Worm (Caenorhabditis elegans) whole organism, late embryonic: ENCODE results near the gene csn-3.

ENCODE experiments used
- C08G9.2 ChIP-seq: sonication (generic microtip); optimal IDR thresholded peaks from 2 replicates; lab custom pipeline; 2016; ENCODE audit warnings: mild to moderate bottlenecking, missing genetic modification characterization, moderate library complexity, missing compliant biosample characterization
- F13H6.1 ChIP-seq: sonication (generic microtip); optimal IDR thresholded peaks from 2 replicates; lab custom pipeline; 2016; ENCODE audit warnings: missing genetic modification characterization, missing compliant biosample characterization
- T23F11.4 ChIP-seq: fragments of 200-800 bp; sonication (Bioruptor generic); optimal IDR thresholded peaks from 2 replicates; lab custom pipeline; 2018; ENCODE audit warnings: mild to moderate bottlenecking, missing genetic modification characterization, missing compliant biosample characterization
- ahr-1 ChIP-seq: sonication (generic microtip); optimal IDR thresholded peaks from 2 replicates; lab custom pipeline; 2016; ENCODE audit warnings: missing genetic modification characterization, missing compliant biosample characterization
- ama-1 ChIP-seq: fragments of 150-350 bp; optimal IDR thresholded peaks from 2 replicates; lab custom pipeline; 2014
- ceh-14 ChIP-seq: sonication (generic microtip); optimal IDR thresholded peaks from 2 replicates; lab custom pipeline; 2016; ENCODE audit warnings: missing genotype, missing genetic modification characterization, missing compliant biosample characterization
- ceh-18 ChIP-seq: sonication (generic microtip); optimal IDR thresholded peaks from 2 replicates; lab custom pipeline; 2016; ENCODE audit warnings: missing genetic modification characterization, missing compliant biosample characterization
- ceh-19 ChIP-seq: fragments of 200-800 bp; sonication (Bioruptor generic); optimal IDR thresholded peaks from 2 replicates; lab custom pipeline; 2018; ENCODE audit warnings: mild to moderate bottlenecking, missing genetic modification characterization, missing compliant biosample characterization
- ceh-2 ChIP-seq: sonication (generic microtip); optimal IDR thresholded peaks from 2 replicates; lab custom pipeline; 2016; ENCODE audit warnings: missing genotype, missing genetic modification characterization, missing compliant biosample characterization
- ceh-22 ChIP-seq: sonication (generic microtip); optimal IDR thresholded peaks from 2 replicates; lab custom pipeline; 2017; ENCODE audit warnings: missing biosample characterization, missing genetic modification characterization
- ceh-24 ChIP-seq: sonication (generic microtip); optimal IDR thresholded peaks from 2 replicates; lab custom pipeline; 2016; ENCODE audit warnings: mild to moderate bottlenecking, missing genetic modification characterization, missing compliant biosample characterization
- ceh-30 ChIP-seq: fragments of 150-350 bp; optimal IDR thresholded peaks from 2 replicates; lab custom pipeline; 2014; ENCODE audit warnings: missing biosample characterization, missing genetic modification characterization
- ceh-31 ChIP-seq: sonication (generic microtip); optimal IDR thresholded peaks from 2 replicates; lab custom pipeline; 2016; ENCODE audit warnings: missing genetic modification characterization, missing compliant biosample characterization
- ceh-34 ChIP-seq: sonication (generic microtip); optimal IDR thresholded peaks from 2 replicates; lab custom pipeline; 2016; ENCODE audit warnings: mild to moderate bottlenecking, missing genetic modification characterization, missing compliant biosample characterization
- ceh-6 ChIP-seq: fragments of 200-800 bp; sonication (Bioruptor generic); optimal IDR thresholded peaks from 2 replicates; lab custom pipeline; 2018; ENCODE audit warnings: mild to moderate bottlenecking, missing genetic modification characterization, missing compliant biosample characterization
- ceh-9 ChIP-seq: sonication (generic microtip); optimal IDR thresholded peaks from 2 replicates; lab custom pipeline; 2016; ENCODE audit warnings: mild to moderate bottlenecking, missing genetic modification characterization, inconsistent platforms, missing compliant biosample characterization
- che-1 ChIP-seq: sonication (generic microtip); optimal IDR thresholded peaks from 2 replicates; lab custom pipeline; 2016; ENCODE audit warnings: mild to moderate bottlenecking, missing genetic modification characterization, missing compliant biosample characterization
- dmd-4 ChIP-seq: sonication (generic microtip); optimal IDR thresholded peaks from 2 replicates; lab custom pipeline; 2016; ENCODE audit warnings: borderline replicate concordance, missing genetic modification characterization, missing compliant biosample characterization
- elt-2 ChIP-seq: sonication (generic microtip); optimal IDR thresholded peaks from 2 replicates; lab custom pipeline; 2016; ENCODE audit warnings: missing genetic modification reagents, missing genetic modification characterization, missing compliant biosample characterization
- ets-4 ChIP-seq: sonication (generic microtip); optimal IDR thresholded peaks from 2 replicates; lab custom pipeline; 2016; ENCODE audit warnings: missing genetic modification characterization, missing compliant biosample characterization
- fax-1 ChIP-seq: sonication (generic microtip); optimal IDR thresholded peaks from 2 replicates; lab custom pipeline; 2016; ENCODE audit warnings: missing genotype, missing genetic modification characterization, missing compliant biosample characterization
- gmeb-2 ChIP-seq: sonication (generic microtip); optimal IDR thresholded peaks from 2 replicates; lab custom pipeline; 2016; ENCODE audit warnings: missing genetic modification characterization, inconsistent platforms, missing compliant biosample characterization
- hlh-13 ChIP-seq: fragments of 200-800 bp; sonication (Bioruptor generic); optimal IDR thresholded peaks from 2 replicates; lab custom pipeline; 2018; ENCODE audit warnings: mild to moderate bottlenecking, missing genetic modification characterization, missing compliant biosample characterization
- hlh-15 ChIP-seq: sonication (generic microtip); optimal IDR thresholded peaks from 2 replicates; lab custom pipeline; 2016; ENCODE audit warnings: missing genetic modification characterization, missing compliant biosample characterization
- hlh-30 ChIP-seq: sonication (generic microtip); optimal IDR thresholded peaks from 2 replicates; lab custom pipeline; 2017; ENCODE audit warnings: antibody characterized with exemption, missing genetic modification characterization, missing compliant biosample characterization; ENCODE audit not compliant: insufficient read depth
- hlh-6 ChIP-seq: sonication (generic microtip); optimal IDR thresholded peaks from 2 replicates; lab custom pipeline; 2016; ENCODE audit warnings: missing genotype, missing genetic modification characterization, missing compliant biosample characterization
- hlh-8 ChIP-seq: sonication (generic microtip); optimal IDR thresholded peaks from 2 replicates; lab custom pipeline; 2016; ENCODE audit warnings: missing genotype, missing genetic modification characterization, missing compliant biosample characterization
- lim-6 ChIP-seq: sonication (generic microtip); optimal IDR thresholded peaks from 2 replicates; lab custom pipeline; 2016; ENCODE audit warnings: missing genetic modification characterization, missing compliant biosample characterization
- lin-11 ChIP-seq: fragments of 200-800 bp; sonication (Bioruptor generic); optimal IDR thresholded peaks from 2 replicates; lab custom pipeline; 2018; ENCODE audit warnings: mild to moderate bottlenecking, missing genetic modification characterization, missing compliant biosample characterization
- madf-2 ChIP-seq: sonication (generic microtip); optimal IDR thresholded peaks from 2 replicates; lab custom pipeline; 2017; ENCODE audit warnings: missing genetic modification characterization, missing compliant biosample characterization
- nfya-1 ChIP-seq: sonication (generic microtip); optimal IDR thresholded peaks from 2 replicates; lab custom pipeline; 2017; ENCODE audit warnings: missing genetic modification characterization, mild to moderate bottlenecking, missing compliant biosample characterization, antibody characterized with exemption, moderate library complexity
- npax-4 ChIP-seq: sonication (generic microtip); optimal IDR thresholded peaks from 2 replicates; lab custom pipeline; 2016; ENCODE audit warnings: missing genetic modification characterization, missing compliant biosample characterization
- odd-2 ChIP-seq: sonication (generic microtip); optimal IDR thresholded peaks from 2 replicates; lab custom pipeline; 2017; ENCODE audit warnings: antibody characterized with exemption, mild to moderate bottlenecking, missing genetic modification characterization, missing compliant biosample characterization
- pag-3 ChIP-seq: sonication (generic microtip); optimal IDR thresholded peaks from 2 replicates; lab custom pipeline; 2016; ENCODE audit warnings: missing compliant biosample characterization, missing genetic modification characterization, borderline replicate concordance
- pat-9 ChIP-seq: fragments of 200-800 bp; sonication (Bioruptor generic); optimal IDR thresholded peaks from 2 replicates; lab custom pipeline; 2018; ENCODE audit warnings: mild to moderate bottlenecking, missing genetic modification characterization, moderate library complexity, missing compliant biosample characterization
- pax-1 ChIP-seq: fragments of 150-350 bp; optimal IDR thresholded peaks from 2 replicates; lab custom pipeline; 2014; ENCODE audit warnings: missing biosample characterization, missing genetic modification characterization
- pha-4 ChIP-seq: fragments of 150-350 bp; optimal IDR thresholded peaks from 2 replicates; lab custom pipeline; 2018; ENCODE audit warnings: missing biosample characterization, missing genetic modification reagents, missing genetic modification characterization
- pqm-1 ChIP-seq: sonication (generic microtip); optimal IDR thresholded peaks from 2 replicates; lab custom pipeline; 2016; ENCODE audit warnings: missing genetic modification characterization, missing compliant biosample characterization
- pros-1 ChIP-seq: fragments of 150-350 bp; optimal IDR thresholded peaks from 2 replicates; lab custom pipeline; 2014; ENCODE audit warnings: missing biosample characterization, missing genetic modification reagents, missing genetic modification characterization
- ref-2 ChIP-seq: sonication (generic microtip); optimal IDR thresholded peaks from 2 replicates; lab custom pipeline; 2016; ENCODE audit warnings: missing genetic modification characterization, missing compliant biosample characterization
- rnt-1 ChIP-seq: sonication (generic microtip); optimal IDR thresholded peaks from 2 replicates; lab custom pipeline; 2016; ENCODE audit warnings: missing genetic modification characterization, missing compliant biosample characterization
- sox-4 ChIP-seq: sonication (generic microtip); optimal IDR thresholded peaks from 2 replicates; lab custom pipeline; 2017; ENCODE audit warnings: mild to moderate bottlenecking, missing genetic modification characterization, inconsistent platforms, missing compliant biosample characterization
- syd-9 ChIP-seq: sonication (generic microtip); optimal IDR thresholded peaks from 2 replicates; lab custom pipeline; 2016; ENCODE audit warnings: mild to moderate bottlenecking, missing genetic modification characterization, moderate library complexity, missing compliant biosample characterization
- tbx-2 ChIP-seq: sonication (generic microtip); optimal IDR thresholded peaks from 2 replicates; lab custom pipeline; 2016; ENCODE audit warnings: missing genetic modification characterization, missing compliant biosample characterization
- unc-3 ChIP-seq, 2 experiments: fragments of 200-800 bp in 1 of 2; sonication (Bioruptor generic) in 1 of 2; sonication (generic microtip) in 1 of 2; conservative IDR thresholded peaks in 1 of 2; optimal IDR thresholded peaks in 1 of 2; 2 replicates each; pipeline versions ENCODE4 v1.3.6 to Lab custom; 2016 to 2022; ENCODE audit warnings: missing compliant biosample characterization in 2 of 2, missing genetic modification characterization in 2 of 2, missing genetic modification reagents in 1 of 2
- unc-55 ChIP-seq: sonication (generic microtip); optimal IDR thresholded peaks from 2 replicates; lab custom pipeline; 2017; ENCODE audit warnings: missing biosample characterization, missing genetic modification reagents, missing genetic modification characterization
- zip-5 ChIP-seq: sonication (generic microtip); optimal IDR thresholded peaks from 2 replicates; lab custom pipeline; 2016; ENCODE audit warnings: missing genetic modification characterization, missing compliant biosample characterization
- ztf-16 ChIP-seq: sonication (generic microtip); optimal IDR thresholded peaks from 2 replicates; lab custom pipeline; 2017; ENCODE audit warnings: missing genetic modification characterization, missing compliant biosample characterization

csn-3 gene

DNA sequence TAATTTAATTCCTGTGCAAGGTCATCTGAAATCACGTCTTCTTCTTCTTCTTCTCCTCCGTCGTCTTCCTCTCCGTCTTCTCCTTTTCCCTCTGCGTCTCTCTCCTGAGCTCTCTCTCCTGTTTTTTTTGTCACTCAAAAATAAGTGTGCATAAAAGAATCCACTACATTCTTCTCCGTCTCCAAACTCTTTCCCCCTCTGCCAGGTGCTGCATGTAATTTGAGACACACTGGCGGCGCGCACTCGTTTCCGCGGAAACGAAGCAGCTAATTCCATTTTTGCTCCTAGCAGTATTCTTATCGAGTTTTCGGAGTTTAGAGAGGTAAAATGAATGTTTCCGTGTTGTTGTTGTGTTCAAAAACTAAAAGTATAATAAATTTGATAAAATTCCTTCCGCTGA, 8.4 kb upstream of the csn-3 start (continued):
- no peak for TF ChIP-seq T23F11.4 (GFP tag; lab: Kevin White, UChicago)
- TF ChIP-seq ceh-34 (tag; lab: Kevin White, UChicago): peak; percentile 97
- TF ChIP-seq rnt-1 (tag; lab: Kevin White, UChicago): no peak
- no peak for TF ChIP-seq hlh-6
- no peak for TF ChIP-seq ceh-2 (tag; lab: Kevin White, UChicago)
- TF ChIP-seq elt-2 (tag; lab: Kevin White, UChicago): no peak
- no peak for TF ChIP-seq fax-1
- no peak for TF ChIP-seq ref-2 (tag; lab: Kevin White, UChicago)
- no peak for TF ChIP-seq ama-1 (lab: Kevin White, UChicago)
- TF ChIP-seq lim-6 (tag; lab: Kevin White, UChicago): no peak
- TF ChIP-seq pqm-1 (tag; lab: Kevin White, UChicago): no peak

ce11 chrIV:187336-187735, 7.2 kb upstream of the csn-3 start:
- TF ChIP-seq ceh-14: peak; percentile 7
- TF ChIP-seq sox-4: no peak
- TF ChIP-seq, all 69 proteins: peak for 1

DNA sequence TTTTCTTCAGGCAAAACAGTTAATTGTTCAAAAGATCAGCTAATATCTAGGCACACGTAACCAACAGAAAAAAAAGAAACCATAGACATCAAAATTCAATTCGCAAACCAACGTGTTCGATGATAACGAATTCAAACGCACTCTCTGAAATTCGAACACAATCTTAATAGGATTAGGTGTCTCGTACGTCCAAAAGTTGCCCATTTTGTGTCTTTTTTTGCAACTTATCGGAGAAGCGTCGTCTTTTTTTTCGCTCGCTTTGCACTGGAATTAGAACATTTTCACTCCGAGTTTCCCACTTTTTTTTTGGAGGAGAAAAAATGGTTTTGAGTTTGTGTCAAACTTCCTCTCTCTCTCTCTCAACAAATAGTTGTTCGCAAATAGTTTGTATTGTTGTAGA, 5.5 kb upstream of the csn-3 start:
- no peak for TF ChIP-seq lin-11 (tag; lab: Kevin White, UChicago)
- TF ChIP-seq pha-4 (tag; lab: Kevin White, UChicago): no peak
- TF ChIP-seq ceh-22: no peak
- no peak for TF ChIP-seq ztf-16 (tag; lab: Kevin White, UChicago)
- no peak for TF ChIP-seq syd-9 (tag; lab: Kevin White, UChicago)
- no peak for TF ChIP-seq zip-5
- TF ChIP-seq ceh-14: no peak
- no peak for TF ChIP-seq ceh-2 (tag; lab: Kevin White, UChicago)
- no peak for TF ChIP-seq tbx-2 (tag; lab: Kevin White, UChicago)
- no peak for TF ChIP-seq dmd-4 (tag; lab: Kevin White, UChicago)
- no peak for TF ChIP-seq gmeb-2
- TF ChIP-seq pqm-1 (tag; lab: Kevin White, UChicago): no peak
- no peak for TF ChIP-seq ceh-30 (tag; lab: Kevin White, UChicago)
- TF ChIP-seq ahr-1 (tag; lab: Kevin White, UChicago): no peak
- no peak for TF ChIP-seq pat-9 (tag; lab: Kevin White, UChicago)

DNA sequence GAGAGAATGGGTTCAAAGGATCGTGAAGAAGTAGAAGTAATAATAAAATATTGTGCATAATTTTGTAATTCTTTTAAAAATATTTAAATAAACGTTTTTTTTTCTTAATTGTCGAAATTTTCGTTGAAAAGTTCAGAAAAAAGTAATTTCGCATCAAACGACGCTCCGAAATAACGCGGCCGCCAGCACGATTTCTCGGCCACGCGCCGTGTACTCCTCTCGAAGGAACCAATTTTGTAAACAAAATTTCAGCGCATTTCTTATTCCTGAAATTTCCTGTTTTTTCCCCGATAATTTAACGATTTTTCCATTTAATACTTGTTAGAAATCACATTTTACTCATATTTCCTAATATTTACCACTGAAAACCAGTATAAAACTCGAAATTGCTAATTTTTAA, 2.5 kb upstream of the csn-3 start, which contains the start of gene Y38C1AA.12:
TSS of gene Y38C1AA.12 (plus strand) at position 211 of the 400 bp plus-strand sequence.
- peak; percentile 93 for TF ChIP-seq ceh-31
- TF ChIP-seq odd-2: no peak
- no peak for TF ChIP-seq madf-2
- no peak for TF ChIP-seq ceh-9 (tag; lab: Kevin White, UChicago)
- peak; percentile 94 for TF ChIP-seq C08G9.2 (tag; lab: Kevin White, UChicago)
- peak; percentile 67 for TF ChIP-seq unc-55 (GFP tag; lab: Kevin White, UChicago)
- peak; percentile 87 for TF ChIP-seq ets-4 (tag; lab: Kevin White, UChicago)
- no peak for TF ChIP-seq ceh-19 (GFP tag; lab: Kevin White, UChicago)
- TF ChIP-seq npax-4 (tag; lab: Kevin White, UChicago): no peak
- TF ChIP-seq hlh-8 (tag; lab: Kevin White, UChicago): peak; percentile 91
- TF ChIP-seq nfya-1: peak; percentile 35
- TF ChIP-seq ceh-6 (GFP tag; lab: Kevin White, UChicago): no peak
- peak; percentile 90 for TF ChIP-seq tbx-2 (tag; lab: Kevin White, UChicago)
- no peak for TF ChIP-seq ceh-24 (tag; lab: Kevin White, UChicago)
- no peak for TF ChIP-seq pax-1
- TF ChIP-seq hlh-30 (tag; lab: Kevin White, UChicago): no peak
- peak; percentile 63 for TF ChIP-seq F13H6.1 (tag; lab: Kevin White, UChicago)
- TF ChIP-seq che-1 (tag; lab: Kevin White, UChicago): no peak
- peak; percentile 56 for TF ChIP-seq ceh-18 (tag; lab: Kevin White, UChicago)
- peak; percentile 89 for TF ChIP-seq ref-2 (tag; lab: Kevin White, UChicago)
- peak; percentile 65 for TF ChIP-seq ahr-1 (tag; lab: Kevin White, UChicago)
- no peak for TF ChIP-seq pag-3 (tag; lab: Kevin White, UChicago)
- TF ChIP-seq hlh-15 (tag; lab: Kevin White, UChicago): peak; percentile 44
- peak; percentile 57 for TF ChIP-seq unc-3 (GFP tag; conservative IDR thresholded peaks at IDR 0.05; lab: Robert Waterston, UW)
- no peak for TF ChIP-seq unc-3 (tag; optimal IDR thresholded peaks at IDR 0.05; lab: Kevin White, UChicago)
- TF ChIP-seq pros-1 (tag; lab: Kevin White, UChicago): no peak
- TF ChIP-seq pha-4 (tag; lab: Kevin White, UChicago): no peak
- TF ChIP-seq hlh-13 (GFP tag; lab: Kevin White, UChicago): no peak
